Worm (Caenorhabditis elegans) whole organism, mixed stage, embryonic: ENCODE measurements around the gene F55G11.2.

Experiments
- ceh-39 ChIP-seq: fragments of 150-350 bp; optimal IDR thresholded peaks from 2 replicates; lab custom pipeline; 2014; ENCODE audit warnings: missing biosample characterization, missing genetic modification characterization
- ceh-83 ChIP-seq: fragments of 200-800 bp; sonication (Bioruptor generic); optimal IDR thresholded peaks from 2 replicates; lab custom pipeline; 2018; ENCODE audit warnings: mild to moderate bottlenecking, missing genetic modification characterization, missing compliant biosample characterization
- ces-1 ChIP-seq: fragments of 150-350 bp; optimal IDR thresholded peaks from 2 replicates; lab custom pipeline; 2014; ENCODE audit warnings: missing biosample characterization, missing genetic modification reagents, missing genetic modification characterization
- drap-1 ChIP-seq: fragments of 200-800 bp; sonication (Bioruptor generic); optimal IDR thresholded peaks from 3 replicates; lab custom pipeline; 2018; ENCODE audit warnings: mild to moderate bottlenecking, missing genetic modification characterization, missing compliant biosample characterization
- elt-1 ChIP-seq: sonication (generic microtip); optimal IDR thresholded peaks from 2 replicates; lab custom pipeline; 2017; ENCODE audit warnings: missing genetic modification characterization, mild to moderate bottlenecking, missing compliant biosample characterization, antibody characterized with exemption, moderate library complexity, borderline replicate concordance; ENCODE audit not compliant: insufficient read depth
- elt-3 ChIP-seq: fragments of 150-350 bp; optimal IDR thresholded peaks from 2 replicates; lab custom pipeline; 2014; ENCODE audit warnings: missing biosample characterization, missing genetic modification characterization
- flh-1 ChIP-seq: fragments of 200-800 bp; sonication (Bioruptor generic); optimal IDR thresholded peaks from 2 replicates; lab custom pipeline; 2018; ENCODE audit warnings: mild to moderate bottlenecking, missing genetic modification characterization, moderate library complexity, missing compliant biosample characterization
- ham-2 ChIP-seq: fragments of 200-800 bp; sonication (Bioruptor generic); optimal IDR thresholded peaks from 2 replicates; lab custom pipeline; 2018; ENCODE audit warnings: mild to moderate bottlenecking, missing genetic modification characterization, missing compliant biosample characterization
- hlh-1 ChIP-seq: fragments of 150-350 bp; optimal IDR thresholded peaks from 2 replicates; lab custom pipeline; 2014; ENCODE audit warnings: missing biosample characterization, missing genetic modification reagents, missing genetic modification characterization
- lin-13 ChIP-seq: fragments of 150-350 bp; optimal IDR thresholded peaks from 2 replicates; lab custom pipeline; 2014; ENCODE audit warnings: missing biosample characterization, missing genetic modification characterization
- lin-32 ChIP-seq: fragments of 200-800 bp; sonication (Bioruptor generic); optimal IDR thresholded peaks from 2 replicates; lab custom pipeline; 2018; ENCODE audit warnings: mild to moderate bottlenecking, missing genetic modification characterization, missing compliant biosample characterization
- lsy-2 ChIP-seq: fragments of 150-350 bp; optimal IDR thresholded peaks from 2 replicates; lab custom pipeline; 2014; ENCODE audit warnings: missing biosample characterization, missing genetic modification characterization
- mab-5 ChIP-seq: fragments of 150-350 bp; optimal IDR thresholded peaks from 2 replicates; lab custom pipeline; 2014; ENCODE audit warnings: missing biosample characterization, missing genetic modification characterization
- mls-2 ChIP-seq: sonication (generic microtip); optimal IDR thresholded peaks from 2 replicates; lab custom pipeline; 2016; ENCODE audit warnings: mild to moderate bottlenecking, missing genetic modification characterization, moderate library complexity, missing compliant biosample characterization
- nhr-2 ChIP-seq: fragments of 150-350 bp; optimal IDR thresholded peaks from 2 replicates; lab custom pipeline; 2014; ENCODE audit warnings: missing biosample characterization, missing genetic modification characterization
- nhr-237 ChIP-seq: fragments of 150-350 bp; optimal IDR thresholded peaks from 2 replicates; lab custom pipeline; 2014; ENCODE audit warnings: missing biosample characterization, missing genetic modification characterization
- nhr-28 ChIP-seq: fragments of 150-350 bp; optimal IDR thresholded peaks from 2 replicates; lab custom pipeline; 2014; ENCODE audit warnings: missing biosample characterization, missing genetic modification characterization
- nhr-76 ChIP-seq: sonication (generic microtip); optimal IDR thresholded peaks from 2 replicates; lab custom pipeline; 2017; ENCODE audit warnings: missing biosample characterization, missing genetic modification characterization
- sem-2 ChIP-seq: fragments of 200-800 bp; sonication (Bioruptor generic); optimal IDR thresholded peaks from 2 replicates; lab custom pipeline; 2018; ENCODE audit warnings: mild to moderate bottlenecking, missing genetic modification characterization, missing compliant biosample characterization
- snpc-4 ChIP-seq: fragments of 150-350 bp; optimal IDR thresholded peaks from 2 replicates; lab custom pipeline; 2014; ENCODE audit warnings: missing biosample characterization, missing genetic modification characterization
- sptf-1 ChIP-seq: sonication (generic microtip); optimal IDR thresholded peaks from 2 replicates; lab custom pipeline; 2017; ENCODE audit warnings: mild to moderate bottlenecking, missing genetic modification characterization, moderate library complexity, missing compliant biosample characterization
- tbx-8 ChIP-seq: fragments of 200-800 bp; sonication (Bioruptor generic); optimal IDR thresholded peaks from 2 replicates; lab custom pipeline; 2018; ENCODE audit warnings: mild to moderate bottlenecking, missing genetic modification characterization, moderate library complexity, missing compliant biosample characterization
- unc-120 ChIP-seq: sonication (generic microtip); optimal IDR thresholded peaks from 2 replicates; lab custom pipeline; 2017; ENCODE audit warnings: missing genetic modification characterization, missing compliant biosample characterization; ENCODE audit not compliant: poor library complexity, severe bottlenecking
- unc-39 ChIP-seq: fragments of 150-350 bp; optimal IDR thresholded peaks from 2 replicates; lab custom pipeline; 2014; ENCODE audit warnings: missing biosample characterization, missing genetic modification characterization
- unc-62 ChIP-seq: fragments of 150-350 bp; optimal IDR thresholded peaks from 2 replicates; lab custom pipeline; 2014; ENCODE audit warnings: missing biosample characterization, missing genetic modification reagents, missing genetic modification characterization
- zip-8 ChIP-seq: fragments of 150-350 bp; optimal IDR thresholded peaks from 2 replicates; lab custom pipeline; 2014; ENCODE audit warnings: missing biosample characterization, missing genetic modification characterization
- ztf-11 ChIP-seq: fragments of 150-350 bp; optimal IDR thresholded peaks from 2 replicates; lab custom pipeline; 2014; ENCODE audit warnings: missing biosample characterization, missing genetic modification characterization

The F55G11.2 gene

DNA sequence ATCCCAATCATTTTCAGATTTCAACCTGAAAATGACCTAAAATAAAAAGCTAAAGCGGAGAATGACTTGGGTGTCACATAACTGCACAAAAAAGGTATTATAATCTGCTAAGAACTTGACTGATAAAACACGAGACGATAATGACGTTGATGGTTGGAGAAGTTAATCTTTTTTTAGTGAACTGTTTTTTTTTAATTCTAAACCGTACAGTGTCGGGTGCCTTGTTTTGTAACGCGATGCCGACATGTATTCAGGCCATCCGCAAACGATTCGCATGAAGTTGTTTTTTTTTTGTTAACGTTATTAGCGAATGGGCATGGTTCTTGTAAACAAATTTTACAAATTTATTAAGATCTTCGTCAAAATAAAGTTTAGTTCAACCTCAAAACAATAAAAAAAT is 20.3 kb upstream of the F55G11.2 start, which contains the start of gene K10D11.6:
K10D11.6 (minus strand) TSS at position 101 of the 400 bp plus-strand sequence.
- TF ChIP-seq ceh-39 (tag; lab: Kevin White, UChicago) (no peak), snpc-4 (tag; lab: Kevin White, UChicago) (no peak)

- TF ChIP-seq lin-32 (GFP tag; lab: Kevin White, UChicago) (no peak), tbx-8 (GFP tag; lab: Kevin White, UChicago) (no peak), nhr-76 (tag; lab: Kevin White, UChicago) (no peak), mab-5 (tag; lab: Kevin White, UChicago) (no peak), elt-3 (tag; lab: Kevin White, UChicago) (no peak), elt-1 (tag; lab: Kevin White, UChicago) (no peak)
Measured at ce11 chrIV:12985961-12986360, 16.9 kb upstream of the F55G11.2 start, which contains the start of gene K10D11.3. Gene K10D11.3, minus strand, starts transcription at chrIV:12986134.

DNA sequence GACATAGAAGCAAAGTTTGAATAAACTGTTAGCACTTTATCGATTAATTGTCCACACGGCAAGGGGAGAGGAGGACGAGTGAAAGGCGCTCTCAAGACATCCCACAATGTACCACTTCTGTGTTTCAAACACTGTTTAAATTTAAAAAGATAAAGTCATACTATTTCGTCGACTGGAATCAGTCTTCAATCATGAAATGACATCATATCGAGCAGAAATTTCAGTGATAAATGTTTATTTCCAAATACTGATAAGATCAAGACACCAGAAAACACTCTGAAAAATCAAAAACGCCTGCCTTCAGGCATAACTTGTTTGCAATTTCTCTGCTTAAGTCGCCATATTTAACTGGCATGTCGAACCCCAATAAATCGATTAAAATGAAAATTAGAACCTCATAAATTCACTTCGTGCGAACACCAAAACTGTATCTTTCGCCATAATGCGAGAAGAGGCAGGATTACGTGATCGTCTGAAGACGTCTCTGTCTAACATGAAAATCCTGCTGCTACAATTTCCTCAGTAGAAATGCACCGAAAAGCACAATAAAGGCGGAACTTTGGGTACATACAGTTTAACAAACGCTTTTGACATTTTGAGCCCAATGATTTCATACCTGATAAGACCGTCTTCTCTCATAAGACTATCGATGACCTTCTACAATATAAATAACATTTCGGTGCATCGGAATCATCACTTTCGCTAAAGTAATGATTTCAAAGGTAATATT is 9.4 kb upstream of the F55G11.2 start, which contains the start of gene K10D11.2:
K10D11.2 (plus strand) TSS at position 680 of the 730 bp plus-strand sequence.
- TF ChIP-seq lsy-2 (tag; lab: Kevin White, UChicago), result no peak
- TF ChIP-seq unc-62 (GFP tag; lab: Kevin White, UChicago), result no peak
- TF ChIP-seq elt-1 (tag; lab: Kevin White, UChicago), result no peak
- TF ChIP-seq unc-39, result no peak
- TF ChIP-seq nhr-237 (tag; lab: Kevin White, UChicago), result no peak
- no peak for TF ChIP-seq sem-2 (GFP tag; lab: Kevin White, UChicago)
- TF ChIP-seq lin-13, result no peak
- TF ChIP-seq mls-2 (tag; lab: Kevin White, UChicago), result no peak
- TF ChIP-seq unc-120 (tag; lab: Kevin White, UChicago), result no peak
- TF ChIP-seq nhr-28, result no peak
- TF ChIP-seq flh-1 (GFP tag; lab: Kevin White, UChicago), result no peak
- no peak for TF ChIP-seq mab-5 (tag; lab: Kevin White, UChicago)
- no peak for TF ChIP-seq ztf-11 (tag; lab: Kevin White, UChicago)
- no peak for TF ChIP-seq ham-2 (GFP tag; lab: Kevin White, UChicago)
- TF ChIP-seq hlh-1, result no peak

DNA sequence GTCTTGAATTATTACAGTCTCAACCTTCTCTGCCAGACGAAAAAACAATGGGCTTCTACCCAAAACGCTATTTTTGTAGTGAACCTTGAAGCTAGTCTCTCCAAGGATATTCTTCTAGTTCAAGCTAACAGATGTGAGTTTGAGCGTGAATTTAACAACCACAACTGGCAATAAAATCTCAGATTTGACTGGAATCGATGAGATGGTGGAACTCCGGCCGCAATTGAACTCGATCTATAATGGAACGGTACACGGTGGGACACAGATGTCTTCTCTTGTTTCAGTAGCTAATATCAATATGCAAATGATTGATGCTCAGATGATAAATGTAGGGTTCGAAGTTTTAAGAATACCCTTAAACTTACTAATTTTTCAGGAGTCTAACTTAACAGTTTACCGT is 8.6 kb upstream of the F55G11.2 start:
- TF ChIP-seq lin-32 (GFP tag; lab: Kevin White, UChicago) (no peak), nhr-76 (tag; lab: Kevin White, UChicago) (no peak), ham-2 (GFP tag; lab: Kevin White, UChicago) (no peak), mls-2 (tag; lab: Kevin White, UChicago) (no peak), lsy-2 (tag; lab: Kevin White, UChicago) (no peak), ces-1 (GFP tag; lab: Kevin White, UChicago) (no peak), snpc-4 (tag; lab: Kevin White, UChicago) (no peak), unc-120 (tag; lab: Kevin White, UChicago) (no peak), ceh-83 (GFP tag; lab: Kevin White, UChicago) (no peak), elt-3 (tag; lab: Kevin White, UChicago) (no peak), nhr-237 (tag; lab: Kevin White, UChicago) (no peak), drap-1 (GFP tag; lab: Kevin White, UChicago) (no peak), unc-62 (GFP tag; lab: Kevin White, UChicago) (no peak), unc-39 (no peak)

- TF ChIP-seq sptf-1 (tag; lab: Kevin White, UChicago), result no peak
- TF ChIP-seq unc-120 (tag; lab: Kevin White, UChicago), result no peak
- no peak for TF ChIP-seq ceh-39 (tag; lab: Kevin White, UChicago)
- no peak for TF ChIP-seq snpc-4 (tag; lab: Kevin White, UChicago)
- TF ChIP-seq zip-8 (tag; lab: Kevin White, UChicago), result no peak
- TF ChIP-seq unc-62 (GFP tag; lab: Kevin White, UChicago), result no peak
- TF ChIP-seq elt-1 (tag; lab: Kevin White, UChicago), result no peak
- TF ChIP-seq sem-2 (GFP tag; lab: Kevin White, UChicago), result no peak
- TF ChIP-seq nhr-76 (tag; lab: Kevin White, UChicago), result no peak
- TF ChIP-seq nhr-2 (tag; lab: Kevin White, UChicago), result no peak
- TF ChIP-seq nhr-28, result no peak
- no peak for TF ChIP-seq lsy-2 (tag; lab: Kevin White, UChicago)
- no peak for TF ChIP-seq elt-3 (tag; lab: Kevin White, UChicago)
- TF ChIP-seq ham-2 (GFP tag; lab: Kevin White, UChicago), result no peak
- no peak for TF ChIP-seq drap-1 (GFP tag; lab: Kevin White, UChicago)
- no peak for TF ChIP-seq hlh-1
Measured at ce11 chrIV:12975981-12976380, 6.9 kb upstream of the F55G11.2 start, which contains the start of gene dod-17. Gene dod-17, plus strand, starts transcription at chrIV:12976303.
